Worm (Caenorhabditis elegans): ENCODE results near the gene spig-3.

ce11 chrV:14299569-14300064, at the start of gene spig-3, which contains the start of gene F14D7.12:
- TF ChIP-seq T22C8.4 (GFP tag; IDR thresholded peaks at IDR 0.05): no peak
- no peak for TF ChIP-seq tab-1 (GFP tag; IDR thresholded peaks at IDR 0.05)
- no peak for TF ChIP-seq cog-1 (tag; optimal IDR thresholded peaks at IDR 0.05)
- no peak for TF ChIP-seq ztf-23 (GFP tag; IDR thresholded peaks at IDR 0.05)
- TF ChIP-seq flt-1 (GFP tag; IDR thresholded peaks at IDR 0.05): no peak
- no peak for TF ChIP-seq med-1 (GFP tag; optimal IDR thresholded peaks at IDR 0.05; ENCODE audit: insufficient read depth)
- TF ChIP-seq ztf-29 (GFP tag; IDR thresholded peaks at IDR 0.05): no peak
